Fruit fly (Drosophila melanogaster): ENCODE measurements around the gene Ugt37A1.

Ugt37A1 gene

DNA sequence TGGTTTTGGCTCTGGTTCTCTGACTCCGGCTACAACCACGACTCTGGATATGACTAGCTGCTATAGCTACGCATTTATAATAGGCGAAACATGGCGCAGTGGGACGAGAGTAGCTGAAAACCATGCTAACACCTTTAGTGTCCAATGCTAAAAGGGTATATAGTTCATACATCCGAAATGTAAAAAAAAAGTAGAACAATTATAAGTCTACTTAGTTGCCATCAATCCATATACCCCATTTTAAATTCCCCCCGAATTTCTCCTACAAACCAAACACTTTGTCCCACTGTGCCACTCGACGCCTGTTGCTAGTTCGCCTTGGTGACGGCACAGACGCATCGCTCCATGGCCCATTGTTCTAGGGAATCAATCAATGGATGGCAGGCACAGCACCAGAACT, 47.6 kb downstream of the Ugt37A1 start (continued):
- TF ChIP-seq ham (GFP tag; IDR thresholded peaks at IDR 0.05) (no peak), ac (GFP tag; optimal IDR thresholded peaks at IDR 0.05) (no peak), en (GFP tag; optimal IDR thresholded peaks at IDR 0.05) (no peak), Ets97D (GFP tag; optimal IDR thresholded peaks at IDR 0.05) (peak; percentile 49), B-H2 (GFP tag; optimal IDR thresholded peaks at IDR 0.05) (no peak), Six4 (GFP tag; optimal IDR thresholded peaks at IDR 0.05) (peak; percentile 73), CG6683 (GFP tag; optimal IDR thresholded peaks at IDR 0.05) (peak; percentile 45), slp2 (GFP tag; optimal IDR thresholded peaks at IDR 0.05) (no peak), CG4424 (GFP tag; optimal IDR thresholded peaks at IDR 0.05) (peak; percentile 90), CG17361 (GFP tag; IDR thresholded peaks at IDR 0.05) (peak; percentile 87), lilli (GFP tag; optimal IDR thresholded peaks at IDR 0.05) (peak; percentile 54), mld (GFP tag; IDR thresholded peaks at IDR 0.05; ENCODE audit: partially characterized antibody) (no peak), CG7372 (GFP tag; IDR thresholded peaks at IDR 0.05) (peak; percentile 25; the same call in 1 of the 2 replicates), CG30403 (GFP tag; optimal IDR thresholded peaks at IDR 0.05) (peak; percentile 58), sna (GFP tag; IDR thresholded peaks at IDR 0.05; ENCODE audit: partially characterized antibody) (no peak), hth (optimal IDR thresholded peaks at IDR 0.05) (no peak), gfzf (GFP tag; optimal IDR thresholded peaks at IDR 0.05) (no peak), Antp (GFP tag; optimal IDR thresholded peaks at IDR 0.05) (peak; percentile 69), CG11398 (GFP tag; optimal IDR thresholded peaks at IDR 0.05) (no peak), CG12071 (GFP tag; optimal IDR thresholded peaks at IDR 0.05) (peak; percentile 79), aop (GFP tag; IDR thresholded peaks at IDR 0.05) (no peak), Poxn (GFP tag; IDR thresholded peaks at IDR 0.05) (no peak), dati (GFP tag; IDR thresholded peaks at IDR 0.05) (peak; percentile 76), tin (GFP tag; optimal IDR thresholded peaks at IDR 0.05) (peak; percentile 61), Deaf1 (tag; optimal IDR thresholded peaks at IDR 0.05) (no peak), E2f1 (GFP tag; IDR thresholded peaks at IDR 0.05) (peak; percentile 90), CG10209 (GFP tag; optimal IDR thresholded peaks at IDR 0.05) (peak; percentile 51), p53 (GFP tag; optimal IDR thresholded peaks at IDR 0.05) (no peak), YL-1 (GFP tag; optimal IDR thresholded peaks at IDR 0.05) (no peak)

DNA sequence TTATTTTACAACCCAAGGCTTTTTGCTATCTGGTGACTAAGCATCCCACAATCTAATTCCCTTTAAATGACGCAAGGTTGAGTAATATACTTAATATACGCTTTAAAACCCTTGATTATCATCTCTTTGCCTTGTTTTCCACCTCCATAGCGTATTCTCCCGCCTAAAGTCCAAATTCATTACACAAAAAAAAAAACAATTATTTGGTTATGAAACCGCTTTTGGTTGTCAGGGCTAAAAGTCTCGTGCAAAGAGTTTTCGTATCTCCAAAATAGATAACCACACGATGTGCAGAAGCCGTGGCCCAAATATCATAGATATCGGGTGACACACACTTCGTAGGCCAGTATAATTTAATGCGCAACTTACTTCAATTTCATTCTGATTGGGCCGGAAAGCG, 48.5 kb downstream of the Ugt37A1 start:
- TF ChIP-seq CG7372 (GFP tag; IDR thresholded peaks at IDR 0.05) (no peak), exex (tag; optimal IDR thresholded peaks at IDR 0.05) (peak; percentile 50), cwo (GFP tag; optimal IDR thresholded peaks at IDR 0.05) (peak; percentile 73), mirr (GFP tag; optimal IDR thresholded peaks at IDR 0.05) (peak; percentile 57), Pdp1 (GFP tag; optimal IDR thresholded peaks at IDR 0.05) (peak in 1 of 2 experiments; percentile 38), Elba2 (GFP tag; optimal IDR thresholded peaks at IDR 0.05) (no peak)

Measured in whole organism, embryonic.